Worm (Caenorhabditis elegans) whole organism, L4/young adult: ENCODE data around the gene F28A10.8.
"Not testable (repeated sequence)": the region's sequence is repeated elsewhere in the genome, so short reads cannot be mapped to it uniquely, and the experiment has no call there.

ENCODE experiments used
- W03F9.2 ChIP-seq: fragments of 150-350 bp; optimal IDR thresholded peaks from 2 replicates; lab custom pipeline; 2014; ENCODE audit warnings: missing biosample characterization, missing genetic modification characterization
- dao-5 ChIP-seq: sonication (generic microtip); optimal IDR thresholded peaks from 2 replicates; lab custom pipeline; 2016; ENCODE audit warnings: missing genotype, missing genetic modification characterization, moderate library complexity, missing compliant biosample characterization
- him-1 ChIP-seq: sonication (generic microtip); optimal IDR thresholded peaks from 2 replicates; lab custom pipeline; 2016; ENCODE audit warnings: missing genotype, missing genetic modification reagents, missing genetic modification characterization, missing compliant biosample characterization

F28A10.8 gene

DNA sequence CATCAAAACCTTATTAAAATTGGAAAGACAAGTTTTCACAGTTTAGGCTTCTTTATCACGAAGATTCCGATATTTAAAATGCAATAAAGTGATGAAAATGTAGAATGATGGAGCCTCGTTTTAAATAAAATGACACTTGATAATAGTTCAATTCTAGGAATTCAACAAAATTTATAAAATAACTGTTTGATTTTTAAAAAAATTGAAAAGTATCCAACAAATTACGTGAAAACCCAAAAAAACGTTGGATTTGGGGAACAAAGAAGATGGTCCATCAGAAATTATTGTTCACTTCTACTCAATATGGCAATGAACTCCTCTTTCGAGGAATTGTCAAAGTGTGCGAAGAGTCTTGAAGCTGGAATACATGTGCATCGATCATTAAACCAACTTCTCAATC is 5.7 kb upstream of the F28A10.8 start, which contains the start of gene F28A10.4:
Gene F28A10.4, plus strand, starts transcription at position 301 of the 400 bp plus-strand sequence.
- TF ChIP-seq dao-5 (tag; lab: Kevin White, UChicago), result no peak
- TF ChIP-seq him-1 (tag; lab: Kevin White, UChicago), result no peak
- TF ChIP-seq W03F9.2 (tag; lab: Kevin White, UChicago), result no peak

- no peak for TF ChIP-seq him-1 (tag; lab: Kevin White, UChicago)
- no peak for TF ChIP-seq dao-5 (tag; lab: Kevin White, UChicago)
- TF ChIP-seq W03F9.2 (tag; lab: Kevin White, UChicago), result no peak
Observed at ce11 chrII:840131-840530, 1.8 kb upstream of the F28A10.8 start, which contains the start of gene clc-33. Gene clc-33 (plus strand): TSS chrII:840431.

ce11 chrII:825521-825920 is 12.8 kb downstream of the F28A10.8 start, which contains the start of gene F28A10.1:
Gene F28A10.1 (plus strand): TSS chrII:825821.
- no peak for TF ChIP-seq dao-5 (tag; lab: Kevin White, UChicago)
- no peak for TF ChIP-seq W03F9.2 (tag; lab: Kevin White, UChicago)
- TF ChIP-seq him-1 (tag; lab: Kevin White, UChicago), result no peak

- TF ChIP-seq dao-5 (tag; lab: Kevin White, UChicago), result no peak
Observed at ce11 chrII:823529-823928, 14.8 kb downstream of the F28A10.8 start, which contains the start of gene F46F5.10. Gene F46F5.10 (plus strand): TSS chrII:823829.

- TF ChIP-seq dao-5, him-1, W03F9.2 (tag; lab: Kevin White, UChicago): not testable (repeated sequence)
Observed at ce11 chrII:822730-823129, 15.6 kb downstream of the F28A10.8 start, which contains the start of gene msrp-4. Gene msrp-4 (minus strand): TSS chrII:822830.

DNA sequence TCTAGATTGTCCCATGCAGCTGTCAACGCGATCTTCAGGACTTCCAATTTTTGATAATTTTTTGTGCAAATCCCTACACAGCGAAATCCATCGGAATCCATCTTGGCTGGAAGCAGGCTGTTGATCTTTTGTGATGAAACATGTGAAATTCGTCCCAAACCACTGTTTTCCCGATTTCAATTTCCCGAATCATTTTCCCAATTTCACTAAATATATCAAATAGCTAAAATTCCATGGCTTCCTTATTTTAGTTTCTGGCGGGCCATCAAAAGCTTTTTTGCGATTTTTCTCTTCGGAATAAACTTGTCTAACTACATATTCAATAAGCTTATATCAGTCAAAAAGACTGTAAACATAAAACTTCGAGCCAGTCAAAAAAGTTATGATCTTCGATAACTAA is 16.8 kb downstream of the F28A10.8 start, which contains the start of gene F46F5.8:
Gene F46F5.8, minus strand, starts transcription at position 101 of the 400 bp plus-strand sequence.
- TF ChIP-seq dao-5 (tag; lab: Kevin White, UChicago) (no peak), him-1 (tag; lab: Kevin White, UChicago) (no peak), W03F9.2 (tag; lab: Kevin White, UChicago) (no peak)

ce11 chrII:820519-820918 is 17.8 kb downstream of the F28A10.8 start, which contains the start of gene F46F5.7:
Gene F46F5.7 (minus strand): TSS chrII:820619.
- TF ChIP-seq him-1 (tag; lab: Kevin White, UChicago) (no peak), dao-5 (tag; lab: Kevin White, UChicago) (no peak)

ce11 chrII:814737-815136 is 23.6 kb downstream of the F28A10.8 start, which contains the start of gene msrp-3:
Gene msrp-3 (minus strand): TSS chrII:814837.
- TF ChIP-seq dao-5 (tag; lab: Kevin White, UChicago) (no peak), W03F9.2 (tag; lab: Kevin White, UChicago) (no peak), him-1 (tag; lab: Kevin White, UChicago) (no peak)

DNA sequence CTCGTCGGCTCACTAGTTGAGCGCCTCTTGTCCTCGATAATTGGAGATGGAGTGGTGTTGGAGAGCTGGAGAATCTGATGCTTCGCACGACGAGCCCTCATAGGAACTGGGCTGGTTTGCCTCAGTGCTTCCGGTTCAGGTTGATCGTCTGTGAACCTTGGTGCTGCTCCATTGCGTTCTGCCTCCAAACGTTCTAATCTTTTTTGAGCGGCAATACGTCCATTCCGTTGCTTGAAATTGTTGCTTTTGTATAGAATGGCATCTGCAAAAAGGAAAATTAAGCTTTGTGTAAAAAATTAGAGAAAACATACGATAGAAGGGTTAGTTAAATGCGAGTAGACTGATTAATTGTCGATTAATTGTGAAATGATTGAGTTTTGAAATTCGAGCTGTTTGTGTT is 25.4 kb downstream of the F28A10.8 start, which contains the start of gene F46F5.5:
Gene F46F5.5, minus strand, starts transcription at position 101 of the 400 bp plus-strand sequence.
- no peak for TF ChIP-seq dao-5 (tag; lab: Kevin White, UChicago)

ce11 chrII:808457-808856 is 29.9 kb downstream of the F28A10.8 start, which contains the start of gene F46F5.11:
Gene F46F5.11 (plus strand): TSS chrII:808757.
- no peak for TF ChIP-seq him-1 (tag; lab: Kevin White, UChicago)
- no peak for TF ChIP-seq W03F9.2 (tag; lab: Kevin White, UChicago)
- TF ChIP-seq dao-5 (tag; lab: Kevin White, UChicago), result no peak

ce11 chrII:803009-803408 is 35.3 kb downstream of the F28A10.8 start, which contains the start of gene F46F5.13:
Gene F46F5.13 (plus strand): TSS chrII:803309.
- TF ChIP-seq him-1 (tag; lab: Kevin White, UChicago) (no peak), dao-5 (tag; lab: Kevin White, UChicago) (no peak), W03F9.2 (tag; lab: Kevin White, UChicago) (no peak)

- TF ChIP-seq him-1 (tag; lab: Kevin White, UChicago) (no peak), dao-5 (tag; lab: Kevin White, UChicago) (no peak)
Observed at ce11 chrII:799700-800099, 38.6 kb downstream of the F28A10.8 start, which contains the start of gene F46F5.14. Gene F46F5.14 (plus strand): TSS chrII:800000.

DNA sequence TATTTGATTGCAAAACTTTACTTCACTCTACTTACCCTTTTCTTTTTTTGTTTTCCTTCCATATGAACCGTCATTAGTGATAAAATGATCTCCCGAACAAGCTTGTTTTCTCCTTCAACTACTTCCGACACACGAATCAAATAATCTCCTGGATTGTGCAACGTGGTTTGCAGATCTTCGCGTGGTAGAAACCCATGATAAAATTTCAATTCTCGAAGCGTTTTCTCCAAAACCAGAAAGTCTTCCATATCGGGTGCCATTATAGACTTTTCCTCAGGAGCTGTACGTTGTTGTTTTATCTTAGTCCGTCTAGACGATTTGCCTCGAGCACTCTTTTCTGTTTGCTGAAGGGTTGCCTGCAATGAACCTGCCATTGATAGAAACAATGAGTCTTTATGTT is 40.9 kb downstream of the F28A10.8 start:
- no peak for TF ChIP-seq W03F9.2 (tag; lab: Kevin White, UChicago)
- TF ChIP-seq dao-5 (tag; lab: Kevin White, UChicago), result no peak
- no peak for TF ChIP-seq him-1 (tag; lab: Kevin White, UChicago)

DNA sequence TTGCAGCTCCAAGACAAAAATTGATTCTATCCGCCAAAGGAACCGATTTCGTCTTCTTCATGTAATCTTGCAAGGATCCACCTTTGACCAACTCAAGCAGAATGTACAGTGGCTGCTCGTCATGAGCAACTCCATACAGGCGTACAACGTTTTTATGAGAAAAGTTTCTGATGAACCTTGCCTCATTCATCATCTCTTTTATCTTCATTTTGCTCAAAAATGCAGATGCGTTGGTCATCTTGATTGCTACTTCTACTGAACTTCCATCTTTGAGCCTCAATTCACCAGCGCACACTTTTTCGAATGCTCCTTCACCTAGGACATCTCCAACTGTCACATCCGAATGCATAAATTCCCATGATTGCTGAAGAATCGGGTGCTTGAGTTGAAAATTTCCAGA is 41.4 kb downstream of the F28A10.8 start:
- no peak for TF ChIP-seq W03F9.2 (tag; lab: Kevin White, UChicago)
- no peak for TF ChIP-seq dao-5 (tag; lab: Kevin White, UChicago)
- no peak for TF ChIP-seq him-1 (tag; lab: Kevin White, UChicago)
